Worm (Caenorhabditis elegans) whole organism, L1 larva: ENCODE measurements around the gene str-48.

Experiments
- C34B4.2 ChIP-seq: sonication (generic microtip); optimal IDR thresholded peaks from 2 replicates; lab custom pipeline; 2017; ENCODE audit warnings: mild to moderate bottlenecking, missing genetic modification characterization, missing compliant biosample characterization
- blmp-1 ChIP-seq: fragments of 150-350 bp; optimal IDR thresholded peaks from 2 replicates; lab custom pipeline; 2014; ENCODE audit warnings: missing biosample characterization, missing genetic modification characterization
- ceh-8 ChIP-seq: fragments of 200-800 bp; sonication (Bioruptor generic); optimal IDR thresholded peaks from 2 replicates; lab custom pipeline; 2018; ENCODE audit warnings: mild to moderate bottlenecking, missing genetic modification characterization, moderate library complexity, missing compliant biosample characterization
- ceh-82 ChIP-seq, 3 experiments: fragments of 150-350 bp in 1 of 3; sonication (generic microtip) in 2 of 3; optimal IDR thresholded peaks; 2 replicates each; lab custom pipeline; 2014 to 2017; ENCODE audit warnings: missing biosample characterization in 3 of 3, missing genetic modification characterization in 3 of 3
- egl-27 ChIP-seq, 2 experiments: fragments of 150-350 bp in 1 of 2; sonication (generic microtip); optimal IDR thresholded peaks; 3 replicates each; lab custom pipeline; 2017 to 2018; ENCODE audit warnings: missing biosample characterization in 2 of 2, missing genetic modification characterization in 2 of 2, missing genetic modification reagents in 2 of 2
- hlh-4 ChIP-seq: sonication (generic microtip); optimal IDR thresholded peaks from 2 replicates; lab custom pipeline; 2016; ENCODE audit warnings: mild to moderate bottlenecking, missing genetic modification characterization, missing compliant biosample characterization
- lin-39 ChIP-seq: fragments of 150-350 bp; optimal IDR thresholded peaks from 2 replicates; lab custom pipeline; 2014; ENCODE audit warnings: missing biosample characterization, missing genetic modification reagents, missing genetic modification characterization
- nhr-11 ChIP-seq: fragments of 150-350 bp; optimal IDR thresholded peaks from 2 replicates; lab custom pipeline; 2014; ENCODE audit warnings: missing biosample characterization, missing genetic modification characterization
- nhr-28 ChIP-seq: fragments of 150-350 bp; optimal IDR thresholded peaks from 2 replicates; lab custom pipeline; 2014; ENCODE audit warnings: missing biosample characterization, missing genetic modification characterization
- nhr-77 ChIP-seq: fragments of 150-350 bp; optimal IDR thresholded peaks from 2 replicates; lab custom pipeline; 2014; ENCODE audit warnings: missing biosample characterization, missing genetic modification characterization
- snu-23 ChIP-seq: sonication (generic microtip); optimal IDR thresholded peaks from 2 replicates; lab custom pipeline; 2016; ENCODE audit warnings: missing genetic modification characterization, missing compliant biosample characterization
- tbx-2 ChIP-seq: sonication (generic microtip); optimal IDR thresholded peaks from 2 replicates; lab custom pipeline; 2016; ENCODE audit warnings: missing genetic modification characterization, missing compliant biosample characterization
- unc-62 ChIP-seq: fragments of 150-350 bp; optimal IDR thresholded peaks from 2 replicates; lab custom pipeline; 2014; ENCODE audit warnings: missing biosample characterization, missing genetic modification reagents, missing genetic modification characterization
- xbp-1 ChIP-seq: sonication (generic microtip); optimal IDR thresholded peaks from 2 replicates; lab custom pipeline; 2016; ENCODE audit warnings: missing genetic modification characterization, missing compliant biosample characterization

DNA sequence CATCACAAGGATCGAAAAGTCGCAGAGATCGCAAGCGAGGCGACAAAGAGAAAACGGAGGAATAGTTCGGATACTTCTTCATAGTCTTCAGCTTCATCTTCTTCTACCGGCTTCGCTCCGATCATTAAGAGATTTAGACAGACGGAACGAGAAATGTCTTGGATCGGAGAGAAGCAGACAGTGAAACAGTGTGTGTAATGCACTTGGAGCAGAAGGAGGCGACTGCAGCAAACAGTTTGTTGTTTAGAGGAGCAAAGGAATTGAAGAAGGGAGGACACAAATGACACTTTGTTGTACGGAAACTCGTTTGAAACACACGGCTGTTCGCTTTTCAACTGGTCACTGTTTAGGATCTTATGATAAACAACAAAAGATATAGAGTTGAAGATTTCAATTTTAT, 22.4 kb upstream of the str-48 start:
- TF ChIP-seq lin-39 (tag; lab: Kevin White, UChicago) (no peak), C34B4.2 (tag; lab: Kevin White, UChicago) (no peak), egl-27 (tag; optimal IDR thresholded peaks at IDR 0.05; lab: Kevin White, UChicago) (no peak), ceh-8 (GFP tag; lab: Kevin White, UChicago) (no peak), unc-62 (GFP tag; lab: Kevin White, UChicago) (no peak), nhr-11 (tag; lab: Kevin White, UChicago) (no peak), nhr-77 (tag; lab: Kevin White, UChicago) (peak; percentile 12), nhr-28 (tag; lab: Kevin White, UChicago) (no peak), hlh-4 (tag; lab: Kevin White, UChicago) (no peak), ceh-82 (tag; optimal IDR thresholded peaks at IDR 0.05; lab: Kevin White, UChicago) (no peak), snu-23 (GFP tag; lab: Kevin White, UChicago) (peak; percentile 28), tbx-2 (tag; lab: Kevin White, UChicago) (peak; percentile 15), blmp-1 (tag; lab: Kevin White, UChicago) (peak; percentile 13), xbp-1 (tag; lab: Kevin White, UChicago) (no peak)
